Worm (Caenorhabditis elegans) whole organism, early embryonic: ENCODE measurements around the gene str-111.

Experiments
- F13C5.2 ChIP-seq: sonication (generic microtip); optimal IDR thresholded peaks from 2 replicates; lab custom pipeline; 2017; ENCODE audit warnings: mild to moderate bottlenecking, missing genetic modification characterization, inconsistent platforms, missing compliant biosample characterization
- ets-7 ChIP-seq: sonication (generic microtip); optimal IDR thresholded peaks from 2 replicates; lab custom pipeline; 2016; ENCODE audit warnings: missing genotype, missing genetic modification characterization, missing compliant biosample characterization
- hnd-1 ChIP-seq: sonication (generic microtip); optimal IDR thresholded peaks from 2 replicates; lab custom pipeline; 2016; ENCODE audit warnings: missing genetic modification characterization, missing compliant biosample characterization
- scrt-1 ChIP-seq: fragments of 200-800 bp; sonication (Bioruptor generic); IDR thresholded peaks from 2 replicates; pipeline ENCODE4 v1.3.6; 2022; ENCODE audit warnings: missing genetic modification characterization, missing compliant biosample characterization
- tra-4 ChIP-seq: sonication (generic microtip); optimal IDR thresholded peaks from 2 replicates; lab custom pipeline; 2017; ENCODE audit warnings: missing genetic modification characterization, missing compliant biosample characterization

- no peak for TF ChIP-seq hnd-1 (tag; lab: Kevin White, UChicago)
- no peak for TF ChIP-seq tra-4 (tag; lab: Kevin White, UChicago)
- TF ChIP-seq scrt-1 (GFP tag; lab: Robert Waterston, UW), result no peak
- no peak for TF ChIP-seq ets-7 (tag; lab: Kevin White, UChicago)
- TF ChIP-seq F13C5.2, result no peak
Measured at ce11 chrV:16124739-16125138, 44.2 kb downstream of the str-111 start, which contains the start of gene nhr-111.
